Worm (Caenorhabditis elegans) whole organism, L4 larva: ENCODE results near the gene srg-62.
A peak's percentile ranks its signal among the peaks of the same experiment; 100 is the strongest.

ENCODE experiments used
- F10B5.3 ChIP-seq: sonication (generic microtip); optimal IDR thresholded peaks from 2 replicates; lab custom pipeline; 2016; ENCODE audit warnings: mild to moderate bottlenecking, missing genetic modification characterization, missing compliant biosample characterization
- F26F4.8 ChIP-seq: fragments of 200-800 bp; sonication (Bioruptor generic); conservative IDR thresholded peaks from 2 replicates; pipeline ENCODE4 v1.3.6; 2022; ENCODE audit warnings: missing genetic modification characterization, missing compliant biosample characterization
- F37D6.2 ChIP-seq: sonication (generic microtip); optimal IDR thresholded peaks from 2 replicates; lab custom pipeline; 2016; ENCODE audit warnings: mild to moderate bottlenecking, missing genetic modification characterization, missing compliant biosample characterization
- T20F7.1 ChIP-seq: fragments of 200-800 bp; sonication (Bioruptor generic); optimal IDR thresholded peaks from 2 replicates; lab custom pipeline; 2018; ENCODE audit warnings: mild to moderate bottlenecking, missing genetic modification characterization, missing compliant biosample characterization
- Y75B8A.6 ChIP-seq: fragments of 200-800 bp; sonication (Bioruptor generic); IDR thresholded peaks from 2 replicates; pipeline ENCODE4 v1.3.6; 2022; ENCODE audit warnings: missing genetic modification reagents, missing genetic modification characterization, missing compliant biosample characterization
- ZK337.2 ChIP-seq: fragments of 200-800 bp; sonication (Bioruptor generic); IDR thresholded peaks from 2 replicates; pipeline ENCODE4 v1.3.6; 2022; ENCODE audit warnings: missing genetic modification reagents, missing genetic modification characterization, missing compliant biosample characterization
- aha-1 ChIP-seq: fragments of 150-350 bp; peaks from one replicate; lab custom pipeline; 2014; ENCODE audit warnings: missing biosample characterization, missing genetic modification characterization
- ama-1 ChIP-seq: fragments of 150-350 bp; optimal IDR thresholded peaks from 2 replicates; lab custom pipeline; 2014; ENCODE audit warnings: inconsistent platforms, mixed read lengths
- ceh-44 ChIP-seq: fragments of 200-800 bp; sonication (Bioruptor generic); IDR thresholded peaks from 2 replicates; pipeline ENCODE4 v1.3.6; 2022; ENCODE audit warnings: missing genetic modification reagents, missing genetic modification characterization, missing compliant biosample characterization
- daf-12 ChIP-seq: fragments of 150-350 bp; optimal IDR thresholded peaks from 2 replicates; lab custom pipeline; 2014; ENCODE audit warnings: missing biosample characterization, missing genetic modification reagents, missing genetic modification characterization
- daf-19 ChIP-seq: fragments of 200-800 bp; sonication (Bioruptor generic); conservative IDR thresholded peaks from 2 replicates; pipeline ENCODE4 v1.3.6; 2022; ENCODE audit warnings: missing genetic modification characterization, missing compliant biosample characterization
- dmd-9 ChIP-seq: fragments of 200-800 bp; sonication (Bioruptor generic); IDR thresholded peaks from 2 replicates; pipeline ENCODE4 v1.3.6; 2022; ENCODE audit warnings: missing genetic modification reagents, missing genetic modification characterization, missing compliant biosample characterization
- duxl-1 ChIP-seq: sonication (generic microtip); optimal IDR thresholded peaks from 2 replicates; lab custom pipeline; 2016; ENCODE audit warnings: mild to moderate bottlenecking, missing genetic modification characterization, moderate library complexity, missing compliant biosample characterization; ENCODE audit not compliant: poor library complexity
- dve-1 ChIP-seq: sonication (generic microtip); optimal IDR thresholded peaks from 2 replicates; lab custom pipeline; 2017; ENCODE audit warnings: antibody characterized with exemption, mild to moderate bottlenecking, missing genetic modification characterization, missing compliant biosample characterization; ENCODE audit not compliant: insufficient read depth
- egl-27 ChIP-seq: sonication (generic microtip); optimal IDR thresholded peaks from 3 replicates; lab custom pipeline; 2017; ENCODE audit warnings: missing biosample characterization, missing genetic modification reagents, missing genetic modification characterization
- fkh-10 ChIP-seq: fragments of 150-350 bp; optimal IDR thresholded peaks from 2 replicates; lab custom pipeline; 2014; ENCODE audit warnings: missing biosample characterization, missing genetic modification reagents, missing genetic modification characterization
- hmg-1.1 ChIP-seq: fragments of 200-800 bp; sonication (Bioruptor generic); IDR thresholded peaks from 2 replicates; pipeline ENCODE4 v1.3.6; 2022; ENCODE audit warnings: missing genetic modification reagents, missing genetic modification characterization, missing compliant biosample characterization
- lin-13 ChIP-seq: fragments of 150-350 bp; optimal IDR thresholded peaks from 2 replicates; lab custom pipeline; 2014; ENCODE audit warnings: missing biosample characterization, missing genetic modification reagents, missing genetic modification characterization
- lir-3 ChIP-seq: sonication (generic microtip); optimal IDR thresholded peaks from 2 replicates; lab custom pipeline; 2016; ENCODE audit warnings: mild to moderate bottlenecking, missing genetic modification characterization, missing compliant biosample characterization
- mdl-1 ChIP-seq, 2 experiments: fragments of 150-350 bp in 1 of 2; sonication (generic microtip) in 1 of 2; optimal IDR thresholded peaks; 2 replicates each; lab custom pipeline; 2014 to 2017; ENCODE audit warnings: missing biosample characterization in 2 of 2, missing genetic modification characterization in 2 of 2
- mes-2 ChIP-seq: sonication (generic microtip); optimal IDR thresholded peaks from 2 replicates; lab custom pipeline; 2016; ENCODE audit warnings: missing genotype, mild to moderate bottlenecking, missing genetic modification characterization, missing compliant biosample characterization; ENCODE audit not compliant: poor library complexity, severe bottlenecking
- nhr-10 ChIP-seq: fragments of 150-350 bp; optimal IDR thresholded peaks from 2 replicates; lab custom pipeline; 2014; ENCODE audit warnings: missing biosample characterization, missing genetic modification characterization
- nhr-102 ChIP-seq: sonication (generic microtip); optimal IDR thresholded peaks from 2 replicates; lab custom pipeline; 2016; ENCODE audit warnings: mild to moderate bottlenecking, missing genetic modification characterization, moderate library complexity, missing compliant biosample characterization
- nhr-28 ChIP-seq: fragments of 150-350 bp; optimal IDR thresholded peaks from 2 replicates; lab custom pipeline; 2014; ENCODE audit warnings: missing biosample characterization, missing genetic modification characterization
- nhr-42 ChIP-seq: fragments of 200-800 bp; sonication (Bioruptor generic); IDR thresholded peaks from 2 replicates; pipeline ENCODE4 v1.3.6; 2022; ENCODE audit warnings: missing genetic modification characterization, missing compliant biosample characterization
- nhr-6 ChIP-seq: fragments of 150-350 bp; optimal IDR thresholded peaks from 2 replicates; lab custom pipeline; 2014; ENCODE audit warnings: missing biosample characterization, missing genetic modification characterization
- nhr-77 ChIP-seq: fragments of 150-350 bp; optimal IDR thresholded peaks from 2 replicates; lab custom pipeline; 2014; ENCODE audit warnings: missing biosample characterization, missing genetic modification characterization
- php-3 ChIP-seq: fragments of 200-800 bp; sonication (Bioruptor generic); IDR thresholded peaks from 2 replicates; pipeline ENCODE4 v1.3.6; 2022; ENCODE audit warnings: missing genetic modification reagents, missing genetic modification characterization, missing compliant biosample characterization
- pqm-1 ChIP-seq: sonication (generic microtip); optimal IDR thresholded peaks from 2 replicates; lab custom pipeline; 2017; ENCODE audit warnings: missing biosample characterization, missing genetic modification characterization
- set-16 ChIP-seq: fragments of 200-800 bp; sonication (Bioruptor generic); IDR thresholded peaks from 2 replicates; pipeline ENCODE4 v1.3.6; 2022; ENCODE audit warnings: missing genetic modification reagents, missing genetic modification characterization, missing compliant biosample characterization
- snpc-1.2 ChIP-seq: fragments of 200-800 bp; sonication (Bioruptor generic); IDR thresholded peaks from 2 replicates; pipeline ENCODE4 v1.3.6; 2022; ENCODE audit warnings: missing genetic modification reagents, missing genetic modification characterization, missing compliant biosample characterization
- snpc-4 ChIP-seq: fragments of 150-350 bp; optimal IDR thresholded peaks from 2 replicates; lab custom pipeline; 2014; ENCODE audit warnings: missing biosample characterization, missing genetic modification characterization
- spr-3 ChIP-seq: fragments of 200-800 bp; sonication (Bioruptor generic); optimal IDR thresholded peaks from 2 replicates; lab custom pipeline; 2018; ENCODE audit warnings: mild to moderate bottlenecking, missing genetic modification characterization, missing compliant biosample characterization
- unc-39 ChIP-seq: sonication (generic microtip); optimal IDR thresholded peaks from 2 replicates; lab custom pipeline; 2017; ENCODE audit warnings: missing biosample characterization, missing genetic modification characterization
- unc-62 ChIP-seq, 3 experiments: fragments of 150-350 bp in 1 of 3; sonication (generic microtip); optimal IDR thresholded peaks in 2 of 3; peaks in 1 of 3; 1 replicate in 1 of 3; 2 replicates in 2 of 3; lab custom pipeline; 2014 to 2017; ENCODE audit warnings: missing biosample characterization in 3 of 3, missing genetic modification characterization in 3 of 3, missing genetic modification reagents in 3 of 3, missing genotype in 1 of 3
- zag-1 ChIP-seq: fragments of 150-350 bp; optimal IDR thresholded peaks from 2 replicates; lab custom pipeline; 2014; ENCODE audit warnings: missing biosample characterization, missing genetic modification characterization
- zfp-2 ChIP-seq: sonication (generic microtip); optimal IDR thresholded peaks from 2 replicates; lab custom pipeline; 2016; ENCODE audit warnings: mild to moderate bottlenecking, missing genetic modification characterization, missing compliant biosample characterization
- ztf-11 ChIP-seq: fragments of 150-350 bp; optimal IDR thresholded peaks from 2 replicates; lab custom pipeline; 2014; ENCODE audit warnings: missing biosample characterization, missing genetic modification characterization
- ztf-7 ChIP-seq: fragments of 150-350 bp; optimal IDR thresholded peaks from 2 replicates; lab custom pipeline; 2014; ENCODE audit warnings: missing biosample characterization, missing genetic modification characterization

Gene srg-62

DNA sequence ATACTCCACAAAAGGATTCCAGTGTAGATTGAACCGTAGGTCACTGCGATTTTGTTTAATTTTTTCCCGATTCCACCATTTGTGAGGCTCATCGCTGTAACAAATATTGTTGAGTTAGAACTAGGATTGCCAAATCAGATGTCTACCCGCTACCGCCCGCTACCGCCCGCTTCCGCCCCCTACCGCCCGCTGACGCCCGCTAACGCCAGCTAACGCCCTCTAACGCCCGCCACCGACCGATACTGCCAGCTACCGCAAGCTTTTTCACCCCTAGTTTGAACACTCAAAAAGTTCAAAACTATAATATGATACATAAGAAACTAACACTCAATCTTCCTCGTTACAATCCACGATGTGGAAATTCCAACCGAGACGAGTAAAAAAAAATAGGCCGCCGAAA lies 16.2 kb upstream of the srg-62 start:
- 0 out of 2 replicates have a peak, but pooled peaks have one; percentile 8 for TF ChIP-seq ceh-44 (GFP tag; lab: Robert Waterston, UW)
- TF ChIP-seq F26F4.8 (GFP tag; lab: Robert Waterston, UW), result 0 out of 2 replicates have a peak, but pooled peaks have one; percentile 32
- TF ChIP-seq set-16 (GFP tag; lab: Robert Waterston, UW), result peak; percentile 55
- no peak for TF ChIP-seq aha-1 (tag; lab: Kevin White, UChicago)
- TF ChIP-seq, all 104 proteins: peak for 3

DNA sequence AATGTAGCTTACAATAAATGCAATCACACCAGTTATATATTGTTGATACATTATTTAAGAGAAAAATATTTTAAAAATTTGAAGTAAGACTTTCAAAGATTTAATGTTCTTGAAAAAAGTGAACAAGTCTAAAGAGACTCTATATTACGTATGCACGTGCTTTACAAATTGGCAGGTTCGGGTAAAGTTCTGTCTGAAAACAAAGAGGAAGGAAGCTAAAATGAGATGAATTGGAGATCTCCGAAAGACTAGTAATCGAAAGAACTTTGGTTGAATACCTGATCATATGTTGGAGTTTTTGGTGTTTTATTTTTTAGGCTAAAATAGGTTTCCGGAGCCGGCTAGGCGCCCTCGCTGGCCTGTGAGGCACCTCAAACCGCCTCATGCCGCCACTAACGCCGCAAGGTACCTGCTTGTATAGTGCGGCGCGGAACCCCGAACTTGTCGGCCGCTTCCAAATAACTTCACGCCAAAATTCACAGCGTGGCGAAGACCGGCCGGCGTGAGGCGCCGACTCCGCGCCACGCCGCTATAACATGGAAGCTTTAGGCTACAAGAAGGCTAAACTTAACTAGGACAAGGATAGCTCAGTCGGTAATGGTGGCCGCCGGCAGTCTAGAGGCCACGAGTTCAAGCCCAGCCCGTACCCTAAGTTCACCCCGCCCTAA lies 15.2 kb upstream of the srg-62 start, which contains the start of gene srx-28:
srx-28 (minus strand) TSS at position 51 of the 668 bp plus-strand sequence.
- TF ChIP-seq zfp-2 (tag; lab: Kevin White, UChicago) (no peak), lir-3 (tag; lab: Kevin White, UChicago) (no peak), ama-1 (lab: Kevin White, UChicago) (no peak), nhr-42 (GFP tag; lab: Robert Waterston, UW) (no peak), Y75B8A.6 (GFP tag; lab: Robert Waterston, UW) (no peak), dmd-9 (GFP tag; lab: Robert Waterston, UW) (0 out of 2 replicates have a peak, but pooled peaks have one; percentile 48), nhr-102 (no peak), egl-27 (tag; lab: Kevin White, UChicago) (no peak), F26F4.8 (GFP tag; lab: Robert Waterston, UW) (no peak), mes-2 (tag; lab: Kevin White, UChicago) (no peak), aha-1 (tag; lab: Kevin White, UChicago) (peak; percentile 37), ztf-11 (tag; lab: Kevin White, UChicago) (no peak), duxl-1 (tag; lab: Kevin White, UChicago) (no peak), F37D6.2 (tag; lab: Kevin White, UChicago) (no peak), T20F7.1 (GFP tag; lab: Kevin White, UChicago) (no peak), unc-39 (tag; lab: Kevin White, UChicago) (no peak), daf-19 (GFP tag; lab: Robert Waterston, UW) (no peak), zag-1 (tag; lab: Kevin White, UChicago) (no peak), set-16 (GFP tag; lab: Robert Waterston, UW) (peak; percentile 86)

DNA sequence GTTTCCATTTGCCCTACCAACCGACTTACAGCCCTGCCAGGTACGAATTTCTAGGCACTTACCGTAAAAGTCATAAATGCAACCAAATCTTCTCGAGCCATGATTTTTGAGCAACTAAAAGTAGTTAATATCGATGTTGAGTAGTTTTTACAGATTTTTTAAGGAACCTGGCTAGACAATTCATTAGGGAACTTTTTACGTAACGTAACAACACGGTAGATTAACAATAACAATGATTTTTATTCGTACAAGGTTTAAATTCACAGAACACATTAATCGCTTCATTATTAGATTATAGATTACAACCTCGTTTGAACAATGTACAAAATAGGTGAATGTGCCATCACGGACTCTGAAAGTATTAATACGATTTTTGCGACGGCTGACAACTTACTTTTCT lies 10.8 kb upstream of the srg-62 start, which contains the start of gene srx-26:
srx-26 (minus strand) TSS at position 101 of the 400 bp plus-strand sequence.
- TF ChIP-seq nhr-77 (tag; lab: Kevin White, UChicago), result no peak
- no peak for TF ChIP-seq snpc-4 (tag; lab: Kevin White, UChicago)
- no peak for TF ChIP-seq dve-1 (tag; lab: Kevin White, UChicago)
- no peak for TF ChIP-seq fkh-10
- no peak for TF ChIP-seq nhr-28 (tag; lab: Kevin White, UChicago)
- TF ChIP-seq ZK337.2, result no peak
- no peak for TF ChIP-seq nhr-6 (tag; lab: Kevin White, UChicago)
- no peak for TF ChIP-seq lin-13 (GFP tag; lab: Kevin White, UChicago)
- TF ChIP-seq daf-12 (tag; lab: Kevin White, UChicago), result no peak
- no peak for TF ChIP-seq F10B5.3 (tag; lab: Kevin White, UChicago)
- no peak for TF ChIP-seq spr-3 (GFP tag; lab: Kevin White, UChicago)
- TF ChIP-seq php-3 (GFP tag; lab: Robert Waterston, UW), result no peak
- no peak for TF ChIP-seq hmg-1.1 (GFP tag; lab: Robert Waterston, UW)
- TF ChIP-seq nhr-10, result no peak
- TF ChIP-seq snpc-1.2 (GFP tag; lab: Robert Waterston, UW), result no peak
- TF ChIP-seq mdl-1 (tag; optimal IDR thresholded peaks at IDR 0.05; lab: Kevin White, UChicago), result no peak
- no peak for TF ChIP-seq pqm-1
- no peak for TF ChIP-seq unc-62 (GFP tag; optimal IDR thresholded peaks at IDR 0.05 in 1 of 2; lab: Kevin White, UChicago)
- no peak for TF ChIP-seq unc-62 (tag; optimal IDR thresholded peaks at IDR 0.05; lab: Kevin White, UChicago)
- TF ChIP-seq ztf-7 (tag; lab: Kevin White, UChicago), result no peak
